Worm (Caenorhabditis elegans): ENCODE results near the gene suca-1.

DNA sequence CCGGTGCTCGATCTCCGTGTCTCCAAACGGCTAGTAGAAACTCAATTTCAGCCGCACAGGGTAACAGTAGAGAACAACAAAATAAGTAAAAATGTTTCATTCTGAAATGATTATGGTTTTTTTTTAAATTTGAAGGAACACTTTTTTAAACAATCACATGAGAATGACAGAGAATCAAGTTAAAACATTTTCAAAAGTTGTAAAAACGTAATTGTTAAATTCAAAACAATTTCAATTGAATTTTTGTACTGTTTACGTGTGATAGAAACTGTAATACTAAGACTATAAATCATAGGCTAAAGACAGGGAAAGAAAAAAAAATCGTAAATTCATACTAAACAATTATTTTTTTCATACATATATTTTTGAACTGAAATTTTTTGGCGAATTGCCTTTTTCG is 41.3 kb upstream of the suca-1 start, which contains the start of gene pho-7:
- TF ChIP-seq alr-1 (tag; optimal IDR thresholded peaks at IDR 0.05) (no peak), unc-62 (GFP tag; optimal IDR thresholded peaks at IDR 0.05) (no peak), mdl-1 (tag; optimal IDR thresholded peaks at IDR 0.05) (no peak), skn-1 (tag; optimal IDR thresholded peaks at IDR 0.05) (no peak), ama-1 (optimal IDR thresholded peaks at IDR 0.05) (no peak), blmp-1 (tag; optimal IDR thresholded peaks at IDR 0.05; ENCODE audit: insufficient read depth) (no peak), snpc-4 (tag; optimal IDR thresholded peaks at IDR 0.05) (no peak), fos-1 (tag; optimal IDR thresholded peaks at IDR 0.05) (no peak), nhr-11 (tag; optimal IDR thresholded peaks at IDR 0.05) (no peak), nhr-25 (tag; optimal IDR thresholded peaks at IDR 0.05) (no peak), ztf-11 (tag; optimal IDR thresholded peaks at IDR 0.05) (no peak)
